Fruit fly (Drosophila melanogaster): ENCODE measurements around the gene RpS27.

Gene RpS27

dm6 chr3R:25225483-25225882 lies 21.8 kb downstream of the RpS27 start:
- TF ChIP-seq Mnt (GFP tag; optimal IDR thresholded peaks at IDR 0.05) (no peak), cic (GFP tag; optimal IDR thresholded peaks at IDR 0.05) (no peak), CG14711 (tag; optimal IDR thresholded peaks at IDR 0.05) (no peak), cnc (optimal IDR thresholded peaks at IDR 0.05) (no peak), CG11617 (GFP tag; optimal IDR thresholded peaks at IDR 0.05) (no peak), CG12768 (GFP tag; optimal IDR thresholded peaks at IDR 0.05) (no peak), bab1 (GFP tag; optimal IDR thresholded peaks at IDR 0.05) (no peak), Hr96 (GFP tag; optimal IDR thresholded peaks at IDR 0.05) (no peak), CG33017 (tag; optimal IDR thresholded peaks at IDR 0.05) (no peak), kay (GFP tag; ENCODE audit: borderline replicate concordance) (no peak), Crg-1 (GFP tag; optimal IDR thresholded peaks at IDR 0.05) (no peak), pad (GFP tag; optimal IDR thresholded peaks at IDR 0.05) (no peak), toe (GFP tag; optimal IDR thresholded peaks at IDR 0.05) (no peak)

dm6 chr3R:25221203-25221807 lies 26.0 kb downstream of the RpS27 start, which contains the start of gene Alg9:
Gene Alg9 (plus strand): TSS chr3R:25221589.
- TF ChIP-seq CG14711 (tag; optimal IDR thresholded peaks at IDR 0.05) (peak; percentile 11), kay (GFP tag; ENCODE audit: borderline replicate concordance) (peak; percentile 74), cic (GFP tag; optimal IDR thresholded peaks at IDR 0.05) (no peak), CG7045 (GFP tag; optimal IDR thresholded peaks at IDR 0.05) (no peak), cnc (optimal IDR thresholded peaks at IDR 0.05) (no peak), CG33017 (tag; optimal IDR thresholded peaks at IDR 0.05) (no peak), Crg-1 (GFP tag; optimal IDR thresholded peaks at IDR 0.05) (no peak), toe (GFP tag; optimal IDR thresholded peaks at IDR 0.05) (peak; percentile 3), CG5204 (GFP tag; optimal IDR thresholded peaks at IDR 0.05) (peak; percentile 42)

DNA sequence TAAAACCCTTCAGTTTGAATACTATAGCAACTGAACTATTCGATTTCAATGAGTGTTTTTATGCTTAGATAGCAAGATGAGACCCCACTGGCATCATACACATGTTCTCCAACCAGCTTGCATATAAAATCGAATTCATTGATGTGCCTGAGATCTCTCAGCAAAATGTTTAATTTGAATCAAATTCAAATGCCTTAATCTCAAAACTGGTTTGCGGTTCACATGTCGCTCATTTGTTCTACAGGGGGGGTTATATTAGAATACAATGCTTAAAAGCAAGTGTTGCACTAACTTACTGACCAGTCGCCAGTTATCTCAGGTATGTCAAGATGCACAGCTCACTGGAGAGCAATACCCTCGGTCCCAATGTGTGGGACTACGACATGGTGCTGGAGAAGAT lies 28.3 kb downstream of the RpS27 start, which contains the start of gene CG31103:
TSS of gene CG31103 (plus strand) at position 301 of the 400 bp plus-strand sequence.
- no peak for TF ChIP-seq CG7045 (GFP tag; optimal IDR thresholded peaks at IDR 0.05)
- TF ChIP-seq cic (GFP tag; optimal IDR thresholded peaks at IDR 0.05): peak; percentile 6

DNA sequence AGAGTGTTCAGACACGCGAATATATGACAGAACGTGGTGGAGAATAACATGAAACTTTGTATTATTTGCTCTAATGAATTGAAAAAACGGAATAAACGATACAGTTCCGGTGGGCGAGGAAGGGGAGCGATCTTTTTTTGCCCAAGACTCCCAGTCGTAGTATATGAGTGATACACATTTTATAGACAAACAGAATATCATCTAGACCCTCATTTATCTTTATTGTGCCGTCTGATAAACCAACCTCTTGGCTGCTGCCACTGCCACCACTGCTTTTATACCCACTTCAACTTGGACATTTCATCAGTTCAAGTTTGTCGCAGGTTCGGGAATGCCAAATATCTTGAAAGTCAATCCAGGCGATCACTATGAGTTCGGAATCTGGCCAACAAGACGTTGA lies 31.3 kb downstream of the RpS27 start, which contains the start of gene CG31106:
TSS of gene CG31106 (plus strand) at position 301 of the 400 bp plus-strand sequence.
- TF ChIP-seq Mnt (GFP tag; optimal IDR thresholded peaks at IDR 0.05) (no peak), Clk (GFP tag; optimal IDR thresholded peaks at IDR 0.05) (no peak), cnc (optimal IDR thresholded peaks at IDR 0.05) (no peak), CG7101 (tag; optimal IDR thresholded peaks at IDR 0.05) (no peak), Crg-1 (GFP tag; optimal IDR thresholded peaks at IDR 0.05) (no peak), CG5204 (GFP tag; optimal IDR thresholded peaks at IDR 0.05) (no peak), CG1620 (GFP tag; optimal IDR thresholded peaks at IDR 0.05) (no peak), ovo (GFP tag; optimal IDR thresholded peaks at IDR 0.05) (no peak), toe (GFP tag; optimal IDR thresholded peaks at IDR 0.05) (no peak), CG33017 (tag; optimal IDR thresholded peaks at IDR 0.05) (no peak), tj (GFP tag; optimal IDR thresholded peaks at IDR 0.05) (no peak)

DNA sequence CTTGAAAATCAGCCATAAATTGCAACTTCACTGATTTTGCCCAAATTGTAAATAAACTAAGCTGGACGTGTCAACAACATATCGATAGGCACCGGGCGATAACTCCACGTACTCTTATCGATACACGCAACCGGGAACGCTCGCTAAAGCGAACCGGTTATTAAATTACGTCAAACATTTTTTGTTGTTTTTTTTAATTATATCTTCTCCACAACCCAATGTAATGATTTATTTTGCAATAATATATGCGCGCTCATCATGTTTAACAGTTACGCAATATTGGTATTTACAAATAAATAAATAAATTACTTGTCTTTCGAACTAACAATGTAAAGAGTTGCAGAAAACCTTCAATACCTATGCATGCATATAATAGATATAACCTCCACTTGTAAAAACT lies 32.2 kb downstream of the RpS27 start, which contains the start of gene Saysd1:
TSS of gene Saysd1 (minus strand) at position 66 of the 400 bp plus-strand sequence.
- TF ChIP-seq CG5204 (GFP tag; optimal IDR thresholded peaks at IDR 0.05) (no peak), CG12768 (GFP tag; optimal IDR thresholded peaks at IDR 0.05) (no peak), Clk (GFP tag; optimal IDR thresholded peaks at IDR 0.05) (no peak), Hr96 (GFP tag; optimal IDR thresholded peaks at IDR 0.05) (peak; percentile 12), CG7045 (GFP tag; optimal IDR thresholded peaks at IDR 0.05) (peak; percentile 21), CG11617 (GFP tag; optimal IDR thresholded peaks at IDR 0.05) (no peak), CG14711 (tag; optimal IDR thresholded peaks at IDR 0.05) (peak; percentile 3), kay (GFP tag; ENCODE audit: borderline replicate concordance) (peak; percentile 71), toe (GFP tag; optimal IDR thresholded peaks at IDR 0.05) (peak; percentile 51)

DNA sequence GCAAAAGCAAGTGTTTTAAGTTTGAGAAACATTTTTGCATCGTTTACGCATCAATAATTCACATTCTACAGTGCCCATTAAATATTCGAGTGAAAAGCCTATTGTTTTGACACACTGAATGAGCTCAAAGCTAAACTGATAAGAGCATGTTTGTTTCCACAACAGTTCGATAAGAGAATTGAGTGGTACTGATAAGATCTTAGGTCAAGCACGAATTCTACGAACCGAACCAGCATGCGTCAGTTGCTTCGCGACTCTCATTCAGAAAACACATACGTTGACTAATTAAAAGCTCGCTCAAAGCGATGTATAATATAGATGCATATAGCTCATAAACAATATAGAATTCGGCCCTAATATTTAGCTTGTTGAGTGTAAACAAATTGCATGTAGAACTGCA lies 38.1 kb downstream of the RpS27 start:
- TF ChIP-seq Mnt (GFP tag; optimal IDR thresholded peaks at IDR 0.05): no peak
- peak; percentile 40 for TF ChIP-seq cic (GFP tag; optimal IDR thresholded peaks at IDR 0.05)
- TF ChIP-seq kay (GFP tag; ENCODE audit: borderline replicate concordance): peak; percentile 91
- TF ChIP-seq Hr96 (GFP tag; optimal IDR thresholded peaks at IDR 0.05): no peak

dm6 chr3R:25208767-25209075 lies 38.6 kb downstream of the RpS27 start:
- TF ChIP-seq CG5204 (GFP tag; optimal IDR thresholded peaks at IDR 0.05): no peak
- TF ChIP-seq ovo (GFP tag; optimal IDR thresholded peaks at IDR 0.05): peak; percentile 12
- TF ChIP-seq bab1 (GFP tag; optimal IDR thresholded peaks at IDR 0.05): no peak
